Worm (Caenorhabditis elegans): ENCODE measurements around the gene irld-7.
"Not testable (repeated sequence)": the region's sequence is repeated elsewhere in the genome, so short reads cannot be mapped to it uniquely, and the experiment has no call there.

The irld-7 gene

DNA sequence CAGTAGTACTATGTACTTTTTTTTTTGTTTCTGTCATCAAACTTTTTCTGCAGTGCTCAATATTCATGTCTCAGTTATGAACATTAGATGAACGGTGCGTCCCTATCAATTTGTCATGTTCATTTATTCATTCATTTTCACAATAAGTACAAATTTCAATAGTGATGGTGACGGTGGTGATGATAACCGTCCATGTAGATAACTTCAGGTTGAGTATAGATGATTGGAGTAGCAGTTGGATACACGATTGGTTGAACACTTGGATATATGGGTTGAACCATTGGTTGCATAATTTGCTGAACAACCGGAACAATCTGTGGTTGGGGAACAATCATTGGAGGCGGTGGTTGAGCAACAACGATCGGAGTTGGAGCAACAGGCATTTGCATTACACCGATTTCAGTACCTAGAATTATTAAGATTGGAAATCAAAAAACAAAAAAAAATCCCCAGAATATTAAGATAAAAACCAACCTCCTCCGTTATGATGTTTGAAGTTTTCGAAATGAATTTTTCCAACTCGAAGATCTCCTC, 2.0 kb upstream of the irld-7 start:
- TF ChIP-seq nhr-12 (tag; optimal IDR thresholded peaks at IDR 0.05) (no peak), lin-32 (GFP tag; optimal IDR thresholded peaks at IDR 0.05) (no peak), lsy-2 (tag; optimal IDR thresholded peaks at IDR 0.05) (no peak)

DNA sequence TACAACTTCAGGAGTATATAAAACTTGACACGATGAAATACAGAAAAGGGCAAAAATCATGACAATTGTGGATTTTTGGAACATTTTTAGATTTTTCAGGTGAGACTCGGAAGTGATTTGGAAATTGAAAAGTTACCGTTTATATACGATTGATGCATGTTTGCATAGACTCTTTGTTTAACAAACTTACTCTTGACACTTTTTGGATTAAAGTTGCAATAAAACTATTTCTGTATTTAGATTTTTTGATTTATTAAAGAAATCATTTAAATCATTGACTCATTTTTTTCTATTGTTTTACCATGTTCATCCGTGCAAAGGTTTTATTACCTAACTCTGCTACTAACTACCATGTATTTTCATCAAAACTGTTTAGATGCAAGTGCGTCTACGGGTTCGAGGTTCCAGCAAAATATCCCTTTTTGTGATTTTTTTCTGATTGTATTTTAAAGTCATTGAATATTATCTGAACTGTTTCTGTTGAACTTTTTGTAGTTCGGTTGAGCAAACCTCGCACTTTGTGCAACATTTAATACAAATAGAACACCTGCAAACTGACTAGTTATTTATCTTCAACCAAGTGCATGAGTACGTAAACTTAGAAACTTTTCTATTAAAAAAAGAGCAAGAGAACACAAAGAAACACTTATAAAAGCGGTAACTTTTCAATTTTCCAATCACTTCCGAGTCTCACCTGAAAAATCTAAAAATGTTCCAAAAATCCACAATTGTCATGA, 1.0 kb downstream of the irld-7 start, which contains the start of the genes nspb-1 and nspb-2:
TSS of gene nspb-1 (minus strand) at position 101 of the 737 bp plus-strand sequence.
TSS of gene nspb-2 (plus strand) at position 687 of the 737 bp plus-strand sequence.
- not testable (repeated sequence) for TF ChIP-seq ceh-83 (GFP tag; optimal IDR thresholded peaks at IDR 0.05); ceh-39 (tag; optimal IDR thresholded peaks at IDR 0.05); lin-13 (tag; optimal IDR thresholded peaks at IDR 0.05)

DNA sequence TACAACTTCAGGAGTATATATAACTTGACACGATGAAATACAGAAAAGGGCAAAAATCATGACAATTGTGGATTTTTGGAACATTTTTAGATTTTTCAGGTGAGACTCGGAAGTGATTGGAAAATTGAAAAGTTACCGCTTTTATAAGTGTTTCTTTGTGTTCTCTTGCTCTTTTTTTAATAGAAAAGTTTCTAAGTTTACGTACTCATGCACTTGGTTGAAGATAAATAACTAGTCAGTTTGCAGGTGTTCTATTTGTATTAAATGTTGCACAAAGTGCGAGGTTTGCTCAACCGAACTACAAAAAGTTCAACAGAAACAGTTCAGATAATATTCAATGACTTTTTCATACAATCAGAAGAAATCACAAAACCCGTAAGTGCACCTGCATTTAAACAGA, 4.7 kb downstream of the irld-7 start, which contains the start of gene nspb-3:
TSS of gene nspb-3 (minus strand) at position 101 of the 400 bp plus-strand sequence.
- not testable (repeated sequence) for TF ChIP-seq mep-1 (tag; optimal IDR thresholded peaks at IDR 0.05); elt-1 (tag; optimal IDR thresholded peaks at IDR 0.05; ENCODE audit: borderline replicate concordance, insufficient read depth); nhr-2 (tag; optimal IDR thresholded peaks at IDR 0.05)

DNA sequence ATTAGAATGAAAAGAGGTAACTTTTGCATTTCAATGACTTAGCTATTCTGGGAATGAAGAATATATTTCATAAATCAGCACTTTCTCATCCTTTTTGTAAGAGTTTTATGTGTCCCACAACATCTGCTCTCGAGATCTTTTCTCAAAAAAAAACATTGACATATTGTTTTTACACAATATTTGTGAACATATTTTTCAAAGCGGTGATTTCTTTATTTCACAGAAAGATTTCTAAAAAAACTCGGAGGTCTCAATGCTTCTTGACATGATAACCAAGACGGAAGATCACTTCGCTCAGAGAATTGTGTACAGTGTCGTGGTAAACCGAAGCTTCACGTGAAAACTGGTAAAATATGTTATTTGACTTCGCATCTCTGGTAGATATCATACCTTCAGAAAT, 5.8 kb downstream of the irld-7 start, which contains the start of gene F38A5.22:
TSS of gene F38A5.22 (minus strand) at position 29 of the 400 bp plus-strand sequence.
- TF ChIP-seq unc-39 (tag; optimal IDR thresholded peaks at IDR 0.05) (no peak), nhr-237 (tag; optimal IDR thresholded peaks at IDR 0.05) (no peak), sem-2 (GFP tag; optimal IDR thresholded peaks at IDR 0.05) (no peak), cnd-1 (tag; optimal IDR thresholded peaks at IDR 0.05) (no peak), drap-1 (GFP tag; optimal IDR thresholded peaks at IDR 0.05) (no peak), ztf-11 (tag; optimal IDR thresholded peaks at IDR 0.05) (no peak), sptf-1 (tag; optimal IDR thresholded peaks at IDR 0.05) (no peak), ceh-83 (GFP tag; optimal IDR thresholded peaks at IDR 0.05) (no peak), lsy-2 (tag; optimal IDR thresholded peaks at IDR 0.05) (no peak), ham-2 (GFP tag; optimal IDR thresholded peaks at IDR 0.05) (no peak), mep-1 (tag; optimal IDR thresholded peaks at IDR 0.05) (no peak), mab-5 (tag; optimal IDR thresholded peaks at IDR 0.05) (no peak), ceh-43 (GFP tag; optimal IDR thresholded peaks at IDR 0.05) (no peak), blmp-1 (tag; optimal IDR thresholded peaks at IDR 0.05) (no peak), pha-4 (tag; optimal IDR thresholded peaks at IDR 0.05) (no peak)

DNA sequence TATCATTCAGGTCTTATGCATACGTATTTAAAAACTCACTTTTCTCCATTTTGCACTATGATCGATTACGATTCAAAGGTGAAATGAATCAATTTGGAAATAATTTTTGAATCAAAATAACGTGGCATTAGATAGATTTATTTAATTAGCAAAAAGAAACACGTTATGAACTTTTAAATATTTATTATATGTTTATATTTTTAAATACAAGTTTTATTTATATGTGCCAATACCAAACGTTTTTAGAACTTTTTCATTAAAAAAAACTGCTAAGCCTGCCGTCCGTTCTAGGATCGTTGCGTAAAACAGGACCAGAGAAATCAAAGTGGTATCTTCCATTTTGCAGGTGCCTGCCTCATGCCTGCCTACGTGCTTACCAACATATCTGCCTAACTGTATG, 7.1 kb downstream of the irld-7 start, which contains the start of gene F38A5.6:
TSS of gene F38A5.6 (minus strand) at position 101 of the 400 bp plus-strand sequence.
- TF ChIP-seq ztf-11 (tag; optimal IDR thresholded peaks at IDR 0.05) (no peak), hlh-1 (tag; optimal IDR thresholded peaks at IDR 0.05) (no peak)

DNA sequence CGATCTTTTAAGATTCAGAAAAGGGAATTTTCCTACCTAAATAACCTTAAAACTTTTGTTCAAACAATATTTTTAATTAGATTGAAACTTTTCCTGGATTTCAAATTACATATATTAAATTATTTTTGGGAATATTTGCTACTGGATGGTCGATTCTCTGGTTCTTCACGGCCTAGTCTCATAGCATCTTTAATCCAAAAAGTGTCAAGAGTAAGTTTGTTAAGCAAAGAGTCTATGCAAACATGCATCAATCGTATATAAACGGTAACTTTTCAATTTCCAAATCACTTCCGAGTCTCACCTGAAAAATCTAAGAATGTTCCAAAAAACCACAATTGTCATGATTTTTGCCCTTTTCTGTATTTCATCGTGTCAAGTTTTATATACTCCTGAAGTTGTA, 7.8 kb downstream of the irld-7 start, which contains the start of gene nspb-4:
TSS of gene nspb-4 (plus strand) at position 301 of the 400 bp plus-strand sequence.
- not testable (repeated sequence) for TF ChIP-seq flh-1 (GFP tag; optimal IDR thresholded peaks at IDR 0.05); elt-1 (tag; optimal IDR thresholded peaks at IDR 0.05; ENCODE audit: borderline replicate concordance, insufficient read depth); ceh-39 (tag; optimal IDR thresholded peaks at IDR 0.05)

DNA sequence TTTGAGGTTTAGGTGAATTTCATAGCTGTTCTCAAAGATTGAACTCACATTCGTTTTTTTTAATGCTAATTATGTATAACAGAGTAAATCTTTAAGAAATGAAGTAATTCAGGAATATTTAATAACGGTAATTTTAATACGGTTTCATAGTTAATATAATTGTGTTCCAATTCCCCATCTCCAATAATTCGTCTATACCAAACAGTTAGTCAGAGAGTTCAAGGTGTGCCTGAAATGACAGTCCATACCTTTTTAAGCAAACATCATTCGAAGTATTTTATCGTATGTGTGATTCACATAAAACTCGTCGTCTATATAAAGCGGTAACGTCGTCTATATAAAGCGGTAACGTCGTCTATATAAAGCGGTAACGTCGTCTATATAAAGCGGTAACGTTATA, 8.6 kb downstream of the irld-7 start, which contains the start of gene nspb-5:
TSS of gene nspb-5 (plus strand) at position 301 of the 400 bp plus-strand sequence.
- TF ChIP-seq drap-1 (GFP tag; optimal IDR thresholded peaks at IDR 0.05); sptf-1 (tag; optimal IDR thresholded peaks at IDR 0.05); nhr-2 (tag; optimal IDR thresholded peaks at IDR 0.05): not testable (repeated sequence)

DNA sequence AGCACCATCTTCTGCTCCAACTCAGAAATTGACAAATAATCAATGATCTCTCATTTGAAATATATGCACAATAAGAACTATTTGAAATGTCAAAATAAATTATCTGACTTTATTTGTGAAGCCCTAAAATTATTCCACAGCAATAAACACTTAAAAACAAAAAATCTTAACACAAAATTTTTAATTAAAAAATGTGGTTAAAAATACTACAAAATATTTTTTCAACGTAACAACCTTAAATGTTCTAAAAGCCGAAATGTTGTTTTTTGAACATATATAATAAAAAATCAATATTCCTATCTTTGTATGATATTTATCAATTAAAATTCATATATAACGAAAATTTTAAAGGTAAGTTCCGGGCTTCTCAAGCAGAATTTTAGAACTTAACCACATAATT, 9.3 kb downstream of the irld-7 start, which contains the start of gene F38A5.8:
TSS of gene F38A5.8 (plus strand) at position 301 of the 400 bp plus-strand sequence.
- TF ChIP-seq nhr-12 (tag; optimal IDR thresholded peaks at IDR 0.05) (no peak), sem-2 (GFP tag; optimal IDR thresholded peaks at IDR 0.05) (no peak), lin-13 (tag; optimal IDR thresholded peaks at IDR 0.05) (no peak), M03D4.4 (tag; optimal IDR thresholded peaks at IDR 0.05) (no peak), nhr-28 (tag; optimal IDR thresholded peaks at IDR 0.05) (no peak), blmp-1 (tag; optimal IDR thresholded peaks at IDR 0.05) (no peak), nhr-2 (tag; optimal IDR thresholded peaks at IDR 0.05) (no peak), mep-1 (tag; optimal IDR thresholded peaks at IDR 0.05) (no peak), unc-39 (tag; optimal IDR thresholded peaks at IDR 0.05) (no peak), zip-8 (tag; optimal IDR thresholded peaks at IDR 0.05) (no peak), ceh-43 (GFP tag; optimal IDR thresholded peaks at IDR 0.05) (no peak), ceh-39 (tag; optimal IDR thresholded peaks at IDR 0.05) (no peak)
